Worm (Caenorhabditis elegans): ENCODE measurements around the gene rpl-35.

Gene rpl-35

ce11 chrIII:7815571-7816348 is 39.2 kb upstream of the rpl-35 start:
- TF ChIP-seq ceh-13 (GFP tag; optimal IDR thresholded peaks at IDR 0.05): no peak
- no peak for TF ChIP-seq flt-1 (GFP tag; IDR thresholded peaks at IDR 0.05)
- no peak for TF ChIP-seq F13C5.2 (tag; optimal IDR thresholded peaks at IDR 0.05)
- TF ChIP-seq tbx-37 (GFP tag; conservative IDR thresholded peaks at IDR 0.05): no peak
- TF ChIP-seq hmg-4 (GFP tag; optimal IDR thresholded peaks at IDR 0.05): no peak
- TF ChIP-seq tra-4 (tag; optimal IDR thresholded peaks at IDR 0.05): no peak
- TF ChIP-seq aly-1 (tag; optimal IDR thresholded peaks at IDR 0.05): no peak
- TF ChIP-seq ama-1 (optimal IDR thresholded peaks at IDR 0.05): no peak
- no peak for TF ChIP-seq pes-1 (GFP tag; IDR thresholded peaks at IDR 0.05)
- no peak for TF ChIP-seq sea-1 (GFP tag; conservative IDR thresholded peaks at IDR 0.05)
- TF ChIP-seq hmbx-1 (tag; optimal IDR thresholded peaks at IDR 0.05): no peak
- TF ChIP-seq ceh-36 (tag; optimal IDR thresholded peaks at IDR 0.05): no peak
- no peak for TF ChIP-seq ets-7 (tag; optimal IDR thresholded peaks at IDR 0.05)

- no peak for TF ChIP-seq hmbx-1 (tag; optimal IDR thresholded peaks at IDR 0.05)
- no peak for TF ChIP-seq tra-4 (tag; optimal IDR thresholded peaks at IDR 0.05)
- no peak for TF ChIP-seq hnd-1 (tag; optimal IDR thresholded peaks at IDR 0.05)
- no peak for TF ChIP-seq hmg-4 (GFP tag; optimal IDR thresholded peaks at IDR 0.05)
- TF ChIP-seq tbx-11 (GFP tag; IDR thresholded peaks at IDR 0.05): no peak
- TF ChIP-seq pes-1 (GFP tag; IDR thresholded peaks at IDR 0.05): no peak
- TF ChIP-seq sea-1 (GFP tag; conservative IDR thresholded peaks at IDR 0.05): no peak
- TF ChIP-seq aly-1 (tag; optimal IDR thresholded peaks at IDR 0.05): no peak
- no peak for TF ChIP-seq F13C5.2 (tag; optimal IDR thresholded peaks at IDR 0.05)
- no peak for TF ChIP-seq ceh-13 (GFP tag; optimal IDR thresholded peaks at IDR 0.05)
- no peak for TF ChIP-seq scrt-1 (GFP tag; IDR thresholded peaks at IDR 0.05)
These were observed 38.5 kb upstream of the rpl-35 start for ce11 chrIII:7816463-7816862.

ce11 chrIII:7818965-7819364 is 36.0 kb upstream of the rpl-35 start:
- TF ChIP-seq ets-7 (tag; optimal IDR thresholded peaks at IDR 0.05) (no peak), tbx-11 (GFP tag; IDR thresholded peaks at IDR 0.05) (no peak), aly-1 (tag; optimal IDR thresholded peaks at IDR 0.05) (no peak), F13C5.2 (tag; optimal IDR thresholded peaks at IDR 0.05) (no peak), hmbx-1 (tag; optimal IDR thresholded peaks at IDR 0.05) (no peak)

- TF ChIP-seq hmbx-1 (tag; optimal IDR thresholded peaks at IDR 0.05) (no peak), sea-1 (GFP tag; conservative IDR thresholded peaks at IDR 0.05) (no peak), F13C5.2 (tag; optimal IDR thresholded peaks at IDR 0.05) (no peak), B0310.2 (tag; optimal IDR thresholded peaks at IDR 0.05) (no peak), ceh-36 (tag; optimal IDR thresholded peaks at IDR 0.05) (no peak), hnd-1 (tag; optimal IDR thresholded peaks at IDR 0.05) (no peak), tbx-37 (GFP tag; conservative IDR thresholded peaks at IDR 0.05) (no peak), tbx-11 (GFP tag; IDR thresholded peaks at IDR 0.05) (no peak), hmg-4 (GFP tag; optimal IDR thresholded peaks at IDR 0.05) (no peak), pes-1 (GFP tag; IDR thresholded peaks at IDR 0.05) (no peak), scrt-1 (GFP tag; IDR thresholded peaks at IDR 0.05) (no peak), ceh-13 (GFP tag; optimal IDR thresholded peaks at IDR 0.05) (no peak)
These were observed 35.1 kb upstream of the rpl-35 start for ce11 chrIII:7819866-7820265.

ce11 chrIII:7823285-7823684 is 31.6 kb upstream of the rpl-35 start:
- TF ChIP-seq tra-4 (tag; optimal IDR thresholded peaks at IDR 0.05) (no peak), tbx-37 (GFP tag; conservative IDR thresholded peaks at IDR 0.05) (no peak), hmbx-1 (tag; optimal IDR thresholded peaks at IDR 0.05) (no peak), ceh-13 (GFP tag; optimal IDR thresholded peaks at IDR 0.05) (no peak), flt-1 (GFP tag; IDR thresholded peaks at IDR 0.05) (no peak), hmg-4 (GFP tag; optimal IDR thresholded peaks at IDR 0.05) (no peak), hnd-1 (tag; optimal IDR thresholded peaks at IDR 0.05) (no peak), ets-7 (tag; optimal IDR thresholded peaks at IDR 0.05) (no peak), aly-1 (tag; optimal IDR thresholded peaks at IDR 0.05) (no peak), scrt-1 (GFP tag; IDR thresholded peaks at IDR 0.05) (no peak), tbx-11 (GFP tag; IDR thresholded peaks at IDR 0.05) (no peak)

- TF ChIP-seq sea-1 (GFP tag; conservative IDR thresholded peaks at IDR 0.05): no peak
- TF ChIP-seq ets-7 (tag; optimal IDR thresholded peaks at IDR 0.05): no peak
- no peak for TF ChIP-seq ama-1 (optimal IDR thresholded peaks at IDR 0.05)
- TF ChIP-seq B0310.2 (tag; optimal IDR thresholded peaks at IDR 0.05): no peak
- TF ChIP-seq F13C5.2 (tag; optimal IDR thresholded peaks at IDR 0.05): no peak
- TF ChIP-seq tbx-11 (GFP tag; IDR thresholded peaks at IDR 0.05): no peak
- no peak for TF ChIP-seq ceh-36 (tag; optimal IDR thresholded peaks at IDR 0.05)
- no peak for TF ChIP-seq aly-1 (tag; optimal IDR thresholded peaks at IDR 0.05)
- TF ChIP-seq flt-1 (GFP tag; IDR thresholded peaks at IDR 0.05): no peak
- TF ChIP-seq pes-1 (GFP tag; IDR thresholded peaks at IDR 0.05): no peak
These were observed 30.9 kb upstream of the rpl-35 start for ce11 chrIII:7824041-7824440.

- TF ChIP-seq tbx-11 (GFP tag; IDR thresholded peaks at IDR 0.05): no peak
- TF ChIP-seq ceh-36 (tag; optimal IDR thresholded peaks at IDR 0.05): no peak
- TF ChIP-seq flt-1 (GFP tag; IDR thresholded peaks at IDR 0.05): no peak
- no peak for TF ChIP-seq pes-1 (GFP tag; IDR thresholded peaks at IDR 0.05)
- no peak for TF ChIP-seq sea-1 (GFP tag; conservative IDR thresholded peaks at IDR 0.05)
- no peak for TF ChIP-seq ets-7 (tag; optimal IDR thresholded peaks at IDR 0.05)
- no peak for TF ChIP-seq aly-1 (tag; optimal IDR thresholded peaks at IDR 0.05)
- no peak for TF ChIP-seq tbx-37 (GFP tag; conservative IDR thresholded peaks at IDR 0.05)
These were observed 26.1 kb upstream of the rpl-35 start, which contains the start of the genes egl-45 and kcmf-1 for ce11 chrIII:7828576-7829461. TSS of gene egl-45 (minus strand) at chrIII:7828626. TSS of gene kcmf-1 (plus strand) at chrIII:7829411.
